Worm (Caenorhabditis elegans) whole organism, L4/young adult: Measurements from ENCODE around the gene gtr-1.

Source experiments
- dao-5 ChIP-seq: sonication (generic microtip); optimal IDR thresholded peaks from 2 replicates; lab custom pipeline; 2016; ENCODE audit warnings: missing genotype, missing genetic modification characterization, moderate library complexity, missing compliant biosample characterization
- him-1 ChIP-seq: sonication (generic microtip); optimal IDR thresholded peaks from 2 replicates; lab custom pipeline; 2016; ENCODE audit warnings: missing genotype, missing genetic modification reagents, missing genetic modification characterization, missing compliant biosample characterization

ce11 chrX:780027-780426 lies 22.6 kb upstream of the gtr-1 start:
- TF ChIP-seq dao-5 (tag; lab: Kevin White, UChicago) (no peak), him-1 (tag; lab: Kevin White, UChicago) (no peak)
